Fruit fly (Drosophila melanogaster) whole organism, embryonic: ENCODE data around the gene Pde6.

Experiments
- Abd-B ChIP-seq: fragments of 200-800 bp; sonication (Bioruptor generic); optimal IDR thresholded peaks from 2 replicates; lab custom pipeline; 2018; ENCODE audit warnings: missing biosample characterization, mild to moderate bottlenecking, missing genetic modification characterization, moderate library complexity
- B-H1 ChIP-seq: fragments of 200-800 bp; sonication (Bioruptor generic); IDR thresholded peaks from 3 replicates; pipeline ENCODE4 v1.3.6; 2022; ENCODE audit warnings: missing biosample characterization, missing genetic modification characterization
- CG10462 ChIP-seq: fragments of 200-800 bp; sonication (Bioruptor generic); optimal IDR thresholded peaks from 2 replicates; lab custom pipeline; 2016; ENCODE audit warnings: missing biosample characterization, missing genetic modification characterization
- CG12659 ChIP-seq: fragments of 200-800 bp; sonication (Bioruptor generic); optimal IDR thresholded peaks from 3 replicates; lab custom pipeline; 2017; ENCODE audit warnings: mild to moderate bottlenecking, missing biosample characterization, missing genetic modification reagents, missing genetic modification characterization
- CG12769 ChIP-seq: fragments of 200-800 bp; sonication (Bioruptor generic); optimal IDR thresholded peaks from 2 replicates; lab custom pipeline; 2019; ENCODE audit warnings: missing biosample characterization, mild to moderate bottlenecking, missing genetic modification characterization, moderate library complexity
- CG13894 ChIP-seq: fragments of 200-800 bp; sonication (Bioruptor generic); optimal IDR thresholded peaks from 3 replicates; lab custom pipeline; 2018; ENCODE audit warnings: missing biosample characterization, mild to moderate bottlenecking, missing genetic modification characterization, moderate library complexity
- CG14014 ChIP-seq: fragments of 200-800 bp; sonication (Bioruptor generic); IDR thresholded peaks from 2 replicates; pipeline ENCODE4 v1.3.6; 2022; ENCODE audit warnings: missing biosample characterization, missing genetic modification characterization
- CG15479 ChIP-seq: fragments of 200-800 bp; sonication (Bioruptor generic); optimal IDR thresholded peaks from 3 replicates; lab custom pipeline; 2019; ENCODE audit warnings: missing biosample characterization, mild to moderate bottlenecking, missing genetic modification characterization, moderate library complexity
- CG15696 ChIP-seq: fragments of 200-800 bp; sonication (Bioruptor generic); optimal IDR thresholded peaks from 2 replicates; lab custom pipeline; 2019; ENCODE audit warnings: missing biosample characterization, mild to moderate bottlenecking, missing genetic modification characterization, moderate library complexity
- CG16815 ChIP-seq: fragments of 200-800 bp; sonication (Bioruptor generic); optimal IDR thresholded peaks from 3 replicates; lab custom pipeline; 2017; ENCODE audit warnings: missing biosample characterization, mild to moderate bottlenecking, missing genetic modification characterization
- CG17802 ChIP-seq: fragments of 200-800 bp; sonication (Bioruptor generic); optimal IDR thresholded peaks from 2 replicates; lab custom pipeline; 2018; ENCODE audit warnings: missing biosample characterization, mild to moderate bottlenecking, missing genetic modification characterization, moderate library complexity
- CG1792 ChIP-seq: fragments of 200-800 bp; sonication (Bioruptor generic); optimal IDR thresholded peaks from 2 replicates; lab custom pipeline; 2016; ENCODE audit warnings: missing biosample characterization, missing genetic modification characterization
- CG2678 ChIP-seq: fragments of 200-800 bp; sonication (Bioruptor generic); optimal IDR thresholded peaks from 3 replicates; lab custom pipeline; 2019; ENCODE audit warnings: missing biosample characterization, mild to moderate bottlenecking, missing genetic modification characterization, moderate library complexity
- CG33557 ChIP-seq: fragments of 200-800 bp; sonication (Bioruptor generic); optimal IDR thresholded peaks from 2 replicates; lab custom pipeline; 2019; ENCODE audit warnings: missing biosample characterization, mild to moderate bottlenecking, missing genetic modification characterization, moderate library complexity
- CG3407 ChIP-seq: fragments of 200-800 bp; sonication (Bioruptor generic); optimal IDR thresholded peaks from 2 replicates; lab custom pipeline; 2018; ENCODE audit warnings: missing biosample characterization, mild to moderate bottlenecking, missing genetic modification characterization
- CG4328 ChIP-seq: fragments of 200-800 bp; sonication (Bioruptor generic); optimal IDR thresholded peaks from 3 replicates; lab custom pipeline; 2017; ENCODE audit warnings: missing biosample characterization, missing genetic modification reagents, missing genetic modification characterization
- CG6254 ChIP-seq: fragments of 200-800 bp; sonication (Bioruptor generic); optimal IDR thresholded peaks from 3 replicates; lab custom pipeline; 2017; ENCODE audit warnings: mild to moderate bottlenecking, missing biosample characterization, missing genetic modification reagents, missing genetic modification characterization
- CG8924 ChIP-seq: fragments of 200-800 bp; optimal IDR thresholded peaks from 3 replicates; lab custom pipeline; 2019; ENCODE audit warnings: missing biosample characterization, mild to moderate bottlenecking, missing genetic modification characterization, moderate library complexity
- CG9215 ChIP-seq: fragments of 200-800 bp; sonication (Bioruptor generic); IDR thresholded peaks from 2 replicates; pipeline ENCODE4 v1.3.6; 2022; ENCODE audit warnings: missing biosample characterization, missing genetic modification characterization
- Dad ChIP-seq: fragments of 200-800 bp; sonication (Bioruptor generic); optimal IDR thresholded peaks from 3 replicates; lab custom pipeline; 2016; ENCODE audit warnings: missing biosample characterization, missing genetic modification characterization
- Lim3 ChIP-seq: fragments of 200-800 bp; sonication (Bioruptor generic); IDR thresholded peaks from 2 replicates; pipeline ENCODE4 v1.3.6; 2022; ENCODE audit warnings: missing biosample characterization, missing genetic modification characterization
- Lpt ChIP-seq: fragments of >200 bp; optimal IDR thresholded peaks from 2 replicates; lab custom pipeline; 2018; ENCODE audit warnings: missing biosample characterization, missing genetic modification characterization
- Ravus ChIP-seq: fragments of 200-800 bp; sonication (Bioruptor generic); IDR thresholded peaks from 2 replicates; pipeline ENCODE4 v1.3.6; 2022; ENCODE audit warnings: missing biosample characterization, missing genetic modification characterization
- Rfx ChIP-seq: fragments of 200-800 bp; sonication (Bioruptor generic); IDR thresholded peaks from 2 replicates; pipeline ENCODE4 v1.3.6; 2022; ENCODE audit warnings: missing biosample characterization, missing genetic modification characterization
- Sin3A ChIP-seq: fragments of >200 bp; optimal IDR thresholded peaks from 2 replicates; lab custom pipeline; 2018
- Tbp ChIP-seq: fragments of >200 bp; optimal IDR thresholded peaks from 2 replicates; lab custom pipeline; 2018; ENCODE audit warnings: missing biosample characterization, missing genetic modification characterization
- bigmax ChIP-seq: fragments of 200-800 bp; sonication (Bioruptor generic); optimal IDR thresholded peaks from 2 replicates; lab custom pipeline; 2018; ENCODE audit warnings: missing biosample characterization, mild to moderate bottlenecking, missing genetic modification characterization
- cg ChIP-seq: fragments of 200-800 bp; sonication (Bioruptor generic); optimal IDR thresholded peaks from 3 replicates; lab custom pipeline; 2019; ENCODE audit warnings: missing biosample characterization, mild to moderate bottlenecking, missing genetic modification characterization, moderate library complexity
- chm ChIP-seq: fragments of 200-800 bp; sonication (Bioruptor generic); IDR thresholded peaks from 2 replicates; pipeline ENCODE4 v1.3.6; 2022; ENCODE audit warnings: missing biosample characterization, missing genetic modification characterization
- ci ChIP-seq: fragments of 200-800 bp; sonication (Bioruptor generic); IDR thresholded peaks from 3 replicates; pipeline ENCODE4 v1.3.6; 2022; ENCODE audit warnings: missing biosample characterization, missing genetic modification characterization
- eve ChIP-seq, 2 experiments: fragments of >200 bp; optimal IDR thresholded peaks; 2 replicates each; lab custom pipeline; 2017; ENCODE audit warnings: missing biosample characterization in 2 of 2, missing genetic modification characterization in 2 of 2
- exex ChIP-seq: fragments of 200-800 bp; sonication (Bioruptor generic); optimal IDR thresholded peaks from 4 replicates; lab custom pipeline; 2018; ENCODE audit warnings: missing biosample characterization, mild to moderate bottlenecking, missing genetic modification characterization, moderate library complexity
- fd96Cb ChIP-seq: fragments of 200-800 bp; sonication (Bioruptor generic); optimal IDR thresholded peaks from 2 replicates; lab custom pipeline; 2018; ENCODE audit warnings: missing biosample characterization, mild to moderate bottlenecking, missing genetic modification characterization, moderate library complexity
- hb ChIP-seq: fragments of 200-800 bp; sonication (Bioruptor generic); IDR thresholded peaks from 3 replicates; pipeline ENCODE4 v1.3.6; 2022; ENCODE audit warnings: missing biosample characterization, missing genetic modification characterization; ENCODE audit not compliant: partially characterized antibody
- ind ChIP-seq: fragments of 200-800 bp; sonication (Bioruptor generic); optimal IDR thresholded peaks from 3 replicates; lab custom pipeline; 2016; ENCODE audit warnings: missing biosample characterization, missing genetic modification characterization
- lola ChIP-seq, 3 experiments: fragments of >200 bp in 2 of 3; fragments of 200-800 bp in 1 of 3; sonication (Bioruptor generic) in 1 of 3; optimal IDR thresholded peaks; 2 replicates each; lab custom pipeline; 2017 to 2019; ENCODE audit warnings: missing biosample characterization in 3 of 3, missing genetic modification characterization in 3 of 3, mild to moderate bottlenecking in 1 of 3, moderate library complexity in 1 of 3
- nau ChIP-seq: fragments of 200-800 bp; sonication (Bioruptor generic); optimal IDR thresholded peaks from 3 replicates; lab custom pipeline; 2017; ENCODE audit warnings: missing biosample characterization, mild to moderate bottlenecking, missing genetic modification characterization, missing genetic modification reagents
- nerfin-1 ChIP-seq: fragments of 200-800 bp; sonication (Bioruptor generic); optimal IDR thresholded peaks from 3 replicates; lab custom pipeline; 2019; ENCODE audit warnings: missing biosample characterization, mild to moderate bottlenecking, missing genetic modification characterization, moderate library complexity
- org-1 ChIP-seq: fragments of 200-800 bp; sonication (Bioruptor generic); optimal IDR thresholded peaks from 2 replicates; lab custom pipeline; 2017; ENCODE audit warnings: missing biosample characterization, missing genetic modification characterization
- pfk ChIP-seq: fragments of 200-800 bp; sonication (Bioruptor generic); optimal IDR thresholded peaks from 2 replicates; lab custom pipeline; 2018; ENCODE audit warnings: missing biosample characterization, mild to moderate bottlenecking, missing genetic modification characterization, moderate library complexity
- pnt ChIP-seq: fragments of 200-800 bp; sonication (Bioruptor generic); optimal IDR thresholded peaks from 3 replicates; lab custom pipeline; 2016; ENCODE audit warnings: missing biosample characterization, missing genetic modification characterization
- rib ChIP-seq: fragments of 200-800 bp; sonication (Bioruptor generic); IDR thresholded peaks from 2 replicates; pipeline ENCODE4 v1.3.6; 2022; ENCODE audit warnings: missing biosample characterization, missing genetic modification characterization
- seq ChIP-seq: fragments of 200-800 bp; sonication (Bioruptor generic); IDR thresholded peaks from 2 replicates; pipeline ENCODE4 v1.3.6; 2022; ENCODE audit warnings: missing biosample characterization, missing genetic modification characterization
- sisA ChIP-seq: fragments of 200-800 bp; sonication (Bioruptor generic); IDR thresholded peaks from 2 replicates; pipeline ENCODE4 v1.3.6; 2022; ENCODE audit warnings: missing biosample characterization, missing genetic modification characterization
- so ChIP-seq: fragments of 200-800 bp; sonication (Bioruptor generic); IDR thresholded peaks from 3 replicates; pipeline ENCODE4 v1.3.6; 2022; ENCODE audit warnings: missing biosample characterization, missing genetic modification characterization
- tap ChIP-seq: fragments of 200-800 bp; optimal IDR thresholded peaks from 3 replicates; lab custom pipeline; 2019; ENCODE audit warnings: missing biosample characterization, mild to moderate bottlenecking, missing genetic modification characterization, moderate library complexity
- tio ChIP-seq: fragments of 200-800 bp; sonication (Bioruptor generic); optimal IDR thresholded peaks from 2 replicates; lab custom pipeline; 2017; ENCODE audit warnings: missing biosample characterization, missing genetic modification characterization, inconsistent platforms
- tna ChIP-seq: fragments of 200-800 bp; sonication (Bioruptor generic); IDR thresholded peaks from 2 replicates; pipeline ENCODE4 v1.3.6; 2022; ENCODE audit warnings: missing biosample characterization, missing genetic modification characterization; ENCODE audit not compliant: partially characterized antibody
- wdn ChIP-seq: fragments of 200-800 bp; sonication (Bioruptor generic); IDR thresholded peaks from 2 replicates; pipeline ENCODE4 v1.3.6; 2022; ENCODE audit warnings: missing biosample characterization, missing genetic modification characterization

Pde6 gene

DNA sequence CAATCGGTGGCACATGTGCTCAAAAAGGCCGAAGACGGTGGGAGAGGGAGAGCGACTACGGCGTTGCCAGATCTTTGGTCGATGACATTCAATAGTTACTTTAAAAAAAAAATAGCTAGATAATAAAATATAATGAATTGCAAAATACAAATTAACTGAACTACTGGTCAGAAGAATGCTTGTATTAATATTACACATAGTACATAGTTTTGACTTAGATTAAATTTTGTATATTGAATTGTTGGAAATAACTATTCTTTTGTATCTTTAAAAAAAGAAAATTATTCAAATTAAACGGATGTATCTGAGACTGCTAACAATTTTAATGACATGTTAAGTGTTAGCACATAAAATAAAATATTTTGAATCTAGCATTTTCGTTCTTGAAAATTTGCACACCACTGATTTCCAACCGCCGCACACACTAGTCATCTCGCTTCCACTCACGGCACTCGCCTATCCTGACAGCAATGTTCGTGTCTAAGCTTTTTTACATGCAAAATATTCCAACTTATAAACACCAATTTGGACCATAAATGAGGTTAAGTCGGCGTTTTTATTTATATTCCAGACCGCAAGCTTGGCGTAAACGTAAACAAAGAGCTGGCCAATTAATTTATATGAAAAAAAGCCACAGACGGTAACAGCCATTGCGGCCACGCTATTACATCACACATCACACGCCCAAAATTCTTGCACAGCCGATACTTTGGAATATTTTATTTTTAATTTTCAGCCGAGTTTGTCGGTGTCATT is 17.0 kb upstream of the Pde6 start (continued):
- TF ChIP-seq tna (GFP tag; lab: Robert Waterston, UW) (no peak), CG10462 (GFP tag; lab: Kevin White, UChicago) (peak; percentile 60), Dad (GFP tag; lab: Kevin White, UChicago) (peak; percentile 14), Tbp (GFP tag; lab: Kevin White, UChicago) (no peak), CG15479 (GFP tag; lab: Kevin White, UChicago) (no peak), Sin3A (lab: Kevin White, UChicago) (peak; percentile 4), B-H1 (GFP tag; lab: Robert Waterston, UW) (peak; percentile 49; the same call in 2 of the 3 replicates), CG12769 (tag; lab: Kevin White, UChicago) (no peak), CG8924 (tag; lab: Kevin White, UChicago) (peak; percentile 82), CG33557 (GFP tag; lab: Kevin White, UChicago) (peak; percentile 43), CG4328 (GFP tag; lab: Kevin White, UChicago) (peak; percentile 58), CG12659 (peak; percentile 80), rib (no peak), CG2678 (tag; lab: Kevin White, UChicago) (peak; percentile 88), hb (no peak), chm (GFP tag; lab: Robert Waterston, UW) (no peak; the same call in 1 of the 2 replicates), Lpt (GFP tag; lab: Kevin White, UChicago) (no peak), tio (peak; percentile 72), exex (peak; percentile 27), CG9215 (GFP tag; lab: Robert Waterston, UW) (peak; percentile 52; the same call in 1 of the 2 replicates), Abd-B (GFP tag; lab: Kevin White, UChicago) (peak; percentile 77), CG13894 (tag; lab: Kevin White, UChicago) (peak; percentile 54), pnt (peak; percentile 68), Ravus (GFP tag; lab: Robert Waterston, UW) (no peak), bigmax (GFP tag; lab: Kevin White, UChicago) (peak; percentile 97), CG6254 (peak; percentile 30), CG15696 (tag; lab: Kevin White, UChicago) (peak; percentile 74), seq (GFP tag; lab: Robert Waterston, UW) (no peak), Rfx (GFP tag; lab: Robert Waterston, UW) (peak; percentile 70), pfk (GFP tag; lab: Kevin White, UChicago) (no peak), sisA (GFP tag; lab: Robert Waterston, UW) (peak; percentile 56; the same call in 1 of the 2 replicates), nerfin-1 (tag; lab: Kevin White, UChicago) (peak; percentile 63), nau (GFP tag; lab: Kevin White, UChicago) (peak; percentile 38), CG14014 (GFP tag; lab: Robert Waterston, UW) (peak; percentile 56), CG3407 (peak; percentile 44), cg (GFP tag; lab: Kevin White, UChicago) (no peak), tap (tag; lab: Kevin White, UChicago) (peak; percentile 18), ci (GFP tag; lab: Robert Waterston, UW) (peak; percentile 41; the same call in 2 of the 3 replicates), lola (GFP tag; optimal IDR thresholded peaks at IDR 0.05; lab: Kevin White, UChicago) (peak in 1 of 3 experiments; percentile 81), eve (GFP tag; optimal IDR thresholded peaks at IDR 0.05; lab: Kevin White, UChicago) (no peak), Lim3 (GFP tag; lab: Robert Waterston, UW) (no peak), fd96Cb (tag; lab: Kevin White, UChicago) (peak; percentile 76), CG16815 (GFP tag; lab: Kevin White, UChicago) (peak; percentile 71), org-1 (GFP tag; lab: Kevin White, UChicago) (peak; percentile 43), CG1792 (GFP tag; lab: Kevin White, UChicago) (peak; percentile 22), ind (GFP tag; lab: Kevin White, UChicago) (peak; percentile 80), wdn (GFP tag; lab: Robert Waterston, UW) (no peak), CG17802 (tag; lab: Kevin White, UChicago) (no peak), so (0 out of 3 replicates have a peak, but pooled peaks have one; percentile 48)
